Worm (Caenorhabditis elegans) whole organism, early embryonic: ENCODE data around the gene F13A7.12.

Experiments
- B0310.2 ChIP-seq: sonication (generic microtip); optimal IDR thresholded peaks from 2 replicates; lab custom pipeline; 2016; ENCODE audit warnings: mild to moderate bottlenecking, missing genetic modification characterization, missing compliant biosample characterization
- ets-7 ChIP-seq: sonication (generic microtip); optimal IDR thresholded peaks from 2 replicates; lab custom pipeline; 2016; ENCODE audit warnings: missing genotype, missing genetic modification characterization, missing compliant biosample characterization
- flt-1 ChIP-seq: fragments of 200-800 bp; sonication (Bioruptor generic); IDR thresholded peaks from 2 replicates; pipeline ENCODE4 v1.3.6; 2022; ENCODE audit warnings: missing genetic modification characterization, missing compliant biosample characterization
- hmg-4 ChIP-seq: fragments of 200-800 bp; sonication (Bioruptor generic); optimal IDR thresholded peaks from 2 replicates; lab custom pipeline; 2018; ENCODE audit warnings: mild to moderate bottlenecking, missing genetic modification characterization, missing compliant biosample characterization

DNA sequence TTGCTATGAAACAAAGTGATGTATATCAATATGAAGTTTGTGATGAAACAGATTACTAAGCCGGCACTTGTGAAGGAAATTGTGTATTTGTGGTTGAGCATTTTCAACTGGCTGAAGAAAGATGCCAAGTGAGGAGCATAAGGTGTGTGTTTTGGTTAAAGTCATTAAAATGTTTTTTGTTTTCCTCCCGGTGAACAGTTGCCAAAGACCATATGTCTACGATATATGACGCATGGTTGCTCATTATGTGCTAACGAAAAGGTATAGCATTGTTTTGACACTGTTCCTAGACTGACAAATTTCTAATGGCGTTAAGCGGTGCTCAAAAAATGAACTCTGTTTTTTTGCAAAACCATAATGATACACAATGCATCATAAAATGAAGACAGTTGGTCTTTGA lies 21.2 kb downstream of the F13A7.12 start, which contains the start of gene str-55:
- TF ChIP-seq hmg-4 (GFP tag; lab: Kevin White, UChicago) = no peak
- TF ChIP-seq B0310.2 (tag; lab: Kevin White, UChicago) = no peak
- TF ChIP-seq ets-7 (tag; lab: Kevin White, UChicago) = no peak
- no peak for TF ChIP-seq flt-1 (GFP tag; lab: Robert Waterston, UW)
